Fruit fly (Drosophila melanogaster) whole organism, adult: Measurements from ENCODE around the gene Nepl19.

Experiments used
- CG14711 ChIP-seq: fragments of 200-800 bp; sonication (Bioruptor generic); optimal IDR thresholded peaks from 2 replicates; lab custom pipeline; 2018; ENCODE audit warnings: missing biosample characterization, mild to moderate bottlenecking, missing genetic modification characterization, moderate library complexity
- Hr96 ChIP-seq: fragments of 200-800 bp; sonication (Bioruptor generic); optimal IDR thresholded peaks from 2 replicates; lab custom pipeline; 2016; ENCODE audit warnings: missing biosample characterization, missing genetic modification characterization
- ovo ChIP-seq: fragments of 200-800 bp; sonication (Bioruptor generic); optimal IDR thresholded peaks from 2 replicates; lab custom pipeline; 2016; ENCODE audit warnings: missing biosample characterization, missing genetic modification characterization

dm6 chr3R:28859058-28859526 lies 20.8 kb downstream of the Nepl19 start, which contains the start of gene Inx3:
- TF ChIP-seq CG14711 (tag; lab: Kevin White, UChicago) (no peak), Hr96 (GFP tag; lab: Kevin White, UChicago) (no peak), ovo (GFP tag; lab: Kevin White, UChicago) (no peak)
